Fruit fly (Drosophila melanogaster): Measurements from ENCODE around the gene CG17721.

- TF ChIP-seq Tbp (GFP tag; optimal IDR thresholded peaks at IDR 0.05) = no peak
- no peak for TF ChIP-seq CG3726 (GFP tag; IDR thresholded peaks at IDR 0.05)
- no peak for TF ChIP-seq gsb-n (tag; optimal IDR thresholded peaks at IDR 0.05)
- TF ChIP-seq psq (GFP tag; optimal IDR thresholded peaks at IDR 0.05) = no peak
- TF ChIP-seq Six4 (GFP tag; optimal IDR thresholded peaks at IDR 0.05) = no peak
- TF ChIP-seq E2f2 (GFP tag; IDR thresholded peaks at IDR 0.05) = no peak
- TF ChIP-seq Asciz (GFP tag; optimal IDR thresholded peaks at IDR 0.05) = no peak
Observed at dm6 chr3R:11243057-11243740, 8.3 kb downstream of the CG17721 start.
